Fruit fly (Drosophila melanogaster): Measurements from ENCODE around the gene CG10681.

Gene CG10681

dm6 chr3L:12490418-12491035 lies 10.8 kb upstream of the CG10681 start, which contains the start of gene CG10660 (continued):
- TF ChIP-seq Myb (GFP tag; optimal IDR thresholded peaks at IDR 0.05) (peak; percentile 36), ind (GFP tag; optimal IDR thresholded peaks at IDR 0.05) (peak; percentile 81), pum (GFP tag; optimal IDR thresholded peaks at IDR 0.05) (peak; percentile 74), nau (GFP tag; optimal IDR thresholded peaks at IDR 0.05) (peak; percentile 87), aop (GFP tag; IDR thresholded peaks at IDR 0.05) (0 out of 2 replicates have a peak, but pooled peaks have one; percentile 39), grau (tag; optimal IDR thresholded peaks at IDR 0.05) (peak; percentile 88), CG12659 (GFP tag; optimal IDR thresholded peaks at IDR 0.05) (peak; percentile 84), sens-2 (GFP tag; IDR thresholded peaks at IDR 0.05) (peak; percentile 68), crp (GFP tag; optimal IDR thresholded peaks at IDR 0.05) (peak in 1 of 2 experiments; percentile 15), CG8281 (tag; optimal IDR thresholded peaks at IDR 0.05) (peak; percentile 58), Six4 (GFP tag; optimal IDR thresholded peaks at IDR 0.05) (peak; percentile 66), CG16813 (GFP tag; IDR thresholded peaks at IDR 0.05; ENCODE audit: partially characterized antibody) (no peak), CG18619 (GFP tag; optimal IDR thresholded peaks at IDR 0.05) (peak; percentile 84), CG3407 (GFP tag; optimal IDR thresholded peaks at IDR 0.05) (peak; percentile 82), maf-S (GFP tag; optimal IDR thresholded peaks at IDR 0.05) (peak; percentile 55), Sox100B (GFP tag; optimal IDR thresholded peaks at IDR 0.05) (peak; percentile 84), Doc3 (GFP tag; IDR thresholded peaks at IDR 0.05; ENCODE audit: partially characterized antibody) (no peak), ttk (GFP tag; IDR thresholded peaks at IDR 0.05) (peak; percentile 80), CG30431 (GFP tag; optimal IDR thresholded peaks at IDR 0.05) (peak; percentile 73), CG1832 (GFP tag; optimal IDR thresholded peaks at IDR 0.05) (no peak), Usf (GFP tag; optimal IDR thresholded peaks at IDR 0.05) (peak; percentile 60), disco-r (GFP tag; optimal IDR thresholded peaks at IDR 0.05) (no peak), Bdp1 (GFP tag; optimal IDR thresholded peaks at IDR 0.05) (peak; percentile 50), jing (GFP tag; optimal IDR thresholded peaks at IDR 0.05) (peak; percentile 81), CG2875 (GFP tag; optimal IDR thresholded peaks at IDR 0.05) (peak; percentile 87), crc (GFP tag; optimal IDR thresholded peaks at IDR 0.05) (peak; percentile 21), CG18599 (GFP tag; optimal IDR thresholded peaks at IDR 0.05) (peak; percentile 88), Blimp-1 (GFP tag; optimal IDR thresholded peaks at IDR 0.05) (peak; percentile 90), CG4854 (GFP tag; optimal IDR thresholded peaks at IDR 0.05) (peak; percentile 77), mld (GFP tag; IDR thresholded peaks at IDR 0.05; ENCODE audit: partially characterized antibody) (no peak), CG3847 (GFP tag; IDR thresholded peaks at IDR 0.05) (peak; percentile 72), MTF-1 (GFP tag; optimal IDR thresholded peaks at IDR 0.05; ENCODE audit: borderline replicate concordance) (peak; percentile 77), seq (GFP tag; IDR thresholded peaks at IDR 0.05) (peak; percentile 88), CG16779 (GFP tag; IDR thresholded peaks at IDR 0.05) (0 out of 2 replicates have a peak, but pooled peaks have one; percentile 55), Vsx1 (GFP tag; optimal IDR thresholded peaks at IDR 0.05) (peak; percentile 77), bigmax (GFP tag; optimal IDR thresholded peaks at IDR 0.05) (no peak), CG15601 (tag; optimal IDR thresholded peaks at IDR 0.05) (peak; percentile 87), trem (tag; optimal IDR thresholded peaks at IDR 0.05) (peak; percentile 82), CG18262 (tag; optimal IDR thresholded peaks at IDR 0.05) (peak; percentile 88), Fer1 (GFP tag; optimal IDR thresholded peaks at IDR 0.05) (peak; percentile 83), sima (GFP tag; optimal IDR thresholded peaks at IDR 0.05) (no peak), CG2129 (GFP tag; IDR thresholded peaks at IDR 0.05; ENCODE audit: partially characterized antibody) (no peak), Dip3 (GFP tag; optimal IDR thresholded peaks at IDR 0.05) (peak; percentile 69), NFAT (GFP tag; IDR thresholded peaks at IDR 0.05) (peak; percentile 68), HLH54F (GFP tag; optimal IDR thresholded peaks at IDR 0.05) (peak; percentile 62), Mes4 (GFP tag; optimal IDR thresholded peaks at IDR 0.05) (peak; percentile 74), abd-A (tag; optimal IDR thresholded peaks at IDR 0.05) (no peak), CG17612 (GFP tag; IDR thresholded peaks at IDR 0.05) (peak; percentile 64; the same call in 1 of the 2 replicates), Gsc (GFP tag; IDR thresholded peaks at IDR 0.05) (no peak; the same call in 1 of the 2 replicates)
